Fruit fly (Drosophila melanogaster): ENCODE measurements around the gene kar.

The kar gene

DNA sequence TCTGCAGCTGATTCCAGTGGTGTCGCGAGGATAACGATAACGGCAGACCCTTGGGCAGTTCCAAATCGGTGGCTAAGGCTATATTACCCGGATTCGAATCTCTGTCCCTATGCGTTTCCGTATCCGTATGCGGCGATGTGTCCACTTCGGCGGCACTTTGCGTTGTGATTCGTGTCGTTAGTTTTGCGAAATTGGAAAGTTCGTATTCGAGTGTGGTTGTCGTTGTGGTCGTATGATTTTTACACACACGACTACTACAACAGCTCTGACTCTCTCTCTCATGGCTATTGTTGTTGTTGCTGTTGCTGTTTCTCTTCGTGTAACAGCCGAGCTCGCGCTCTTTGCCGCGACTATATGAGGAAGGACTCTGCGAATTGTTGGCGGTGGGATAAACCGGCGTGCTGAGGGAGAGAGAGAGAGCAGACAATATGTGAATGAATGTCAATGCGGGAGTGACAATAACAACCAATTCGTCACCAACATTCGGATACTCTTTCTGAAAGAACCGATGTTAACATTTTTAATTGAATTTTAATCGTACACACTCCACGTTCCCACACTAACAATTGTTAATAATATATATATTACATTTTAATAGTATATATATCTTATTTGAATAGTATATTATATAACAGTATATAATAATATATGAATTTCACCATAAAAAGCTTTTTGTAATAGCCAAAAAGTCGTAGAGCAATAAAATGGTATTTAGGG lies 30.6 kb upstream of the kar start (continued):
- TF ChIP-seq CG33557 (GFP tag; optimal IDR thresholded peaks at IDR 0.05) (no peak), NC2β (GFP tag; optimal IDR thresholded peaks at IDR 0.05) (no peak), dysf (GFP tag; IDR thresholded peaks at IDR 0.05) (peak; percentile 47; the same call in 1 of the 3 replicates), CG10321 (GFP tag; IDR thresholded peaks at IDR 0.05) (no peak), CG15073 (GFP tag; optimal IDR thresholded peaks at IDR 0.05) (no peak), CG15514 (GFP tag; optimal IDR thresholded peaks at IDR 0.05) (peak; percentile 33), CG14050 (GFP tag; IDR thresholded peaks at IDR 0.05) (no peak), Dfd (GFP tag; optimal IDR thresholded peaks at IDR 0.05) (no peak), pfk (GFP tag; optimal IDR thresholded peaks at IDR 0.05) (no peak), Hr51 (GFP tag; optimal IDR thresholded peaks at IDR 0.05) (peak in 1 of 2 experiments; percentile 67), CG6813 (GFP tag; optimal IDR thresholded peaks at IDR 0.05) (peak; percentile 51), Tbp (GFP tag; optimal IDR thresholded peaks at IDR 0.05) (no peak), cwo (GFP tag; optimal IDR thresholded peaks at IDR 0.05) (peak; percentile 29), twi (tag; optimal IDR thresholded peaks at IDR 0.05) (no peak), Doc2 (GFP tag; IDR thresholded peaks at IDR 0.05) (no peak), CG18476 (GFP tag; optimal IDR thresholded peaks at IDR 0.05) (no peak), CG11723 (GFP tag; optimal IDR thresholded peaks at IDR 0.05) (no peak), Dek (tag; optimal IDR thresholded peaks at IDR 0.05) (peak; percentile 37), CG17802 (tag; optimal IDR thresholded peaks at IDR 0.05) (no peak), CG10274 (GFP tag; optimal IDR thresholded peaks at IDR 0.05) (no peak), Lhr (GFP tag; optimal IDR thresholded peaks at IDR 0.05) (no peak), gem (tag; optimal IDR thresholded peaks at IDR 0.05) (peak; percentile 69), nerfin-2 (GFP tag; IDR thresholded peaks at IDR 0.05; ENCODE audit: partially characterized antibody) (no peak), E2f1 (GFP tag; IDR thresholded peaks at IDR 0.05) (no peak), chm (GFP tag; IDR thresholded peaks at IDR 0.05) (no peak), CG32767 (GFP tag; IDR thresholded peaks at IDR 0.05) (no peak), klu (GFP tag; IDR thresholded peaks at IDR 0.05) (no peak), CG8924 (tag; optimal IDR thresholded peaks at IDR 0.05) (peak; percentile 24), CG2875 (GFP tag; optimal IDR thresholded peaks at IDR 0.05) (no peak), Adf1 (GFP tag; IDR thresholded peaks at IDR 0.05) (no peak; the same call in 1 of the 2 replicates), YL-1 (GFP tag; optimal IDR thresholded peaks at IDR 0.05) (no peak), CG1233 (GFP tag; optimal IDR thresholded peaks at IDR 0.05) (no peak), CG2889 (GFP tag; IDR thresholded peaks at IDR 0.05) (no peak), ara (GFP tag; IDR thresholded peaks at IDR 0.05) (no peak), stwl (tag; optimal IDR thresholded peaks at IDR 0.05) (no peak), CG12942 (GFP tag; optimal IDR thresholded peaks at IDR 0.05) (no peak), gsb (GFP tag; IDR thresholded peaks at IDR 0.05) (no peak), CG11560 (tag; IDR thresholded peaks at IDR 0.05) (no peak), CG4424 (GFP tag; optimal IDR thresholded peaks at IDR 0.05) (peak; percentile 14), fd64A (GFP tag; optimal IDR thresholded peaks at IDR 0.05) (no peak), CG5953 (GFP tag; IDR thresholded peaks at IDR 0.05) (no peak), HLH3B (GFP tag; IDR thresholded peaks at IDR 0.05) (no peak), emc (GFP tag; optimal IDR thresholded peaks at IDR 0.05) (no peak), Hr78 (GFP tag; optimal IDR thresholded peaks at IDR 0.05) (no peak), CG12071 (GFP tag; optimal IDR thresholded peaks at IDR 0.05) (no peak), CG10543 (GFP tag; optimal IDR thresholded peaks at IDR 0.05) (peak; percentile 74), Jarid2 (GFP tag; optimal IDR thresholded peaks at IDR 0.05) (no peak), Rx (GFP tag; IDR thresholded peaks at IDR 0.05) (no peak), hth (optimal IDR thresholded peaks at IDR 0.05) (no peak), Nf-YB (GFP tag; optimal IDR thresholded peaks at IDR 0.05) (no peak)
